Worm (Caenorhabditis elegans): ENCODE data around the gene srh-257.

The srh-257 gene

ce11 chrV:15448865-15449264 is 41.8 kb downstream of the srh-257 start, which contains the start of gene T26H5.14:
Gene T26H5.14 (plus strand): TSS chrV:15449165.
- TF ChIP-seq hmg-4 (GFP tag; optimal IDR thresholded peaks at IDR 0.05) (no peak), ceh-13 (GFP tag; optimal IDR thresholded peaks at IDR 0.05) (no peak), tbx-11 (GFP tag; IDR thresholded peaks at IDR 0.05) (no peak), F13C5.2 (tag; optimal IDR thresholded peaks at IDR 0.05) (no peak), ets-7 (tag; optimal IDR thresholded peaks at IDR 0.05) (no peak), aly-1 (tag; optimal IDR thresholded peaks at IDR 0.05) (no peak), sea-1 (GFP tag; conservative IDR thresholded peaks at IDR 0.05) (no peak), B0310.2 (tag; optimal IDR thresholded peaks at IDR 0.05) (no peak), hnd-1 (tag; optimal IDR thresholded peaks at IDR 0.05) (no peak), scrt-1 (GFP tag; IDR thresholded peaks at IDR 0.05) (no peak), pes-1 (GFP tag; IDR thresholded peaks at IDR 0.05) (no peak), hmbx-1 (tag; optimal IDR thresholded peaks at IDR 0.05) (no peak), flt-1 (GFP tag; IDR thresholded peaks at IDR 0.05) (no peak)

ce11 chrV:15451421-15451820 is 44.4 kb downstream of the srh-257 start, which contains the start of gene srw-33:
Gene srw-33 (minus strand): TSS chrV:15451521.
- TF ChIP-seq scrt-1 (GFP tag; IDR thresholded peaks at IDR 0.05) (no peak), sea-1 (GFP tag; conservative IDR thresholded peaks at IDR 0.05) (no peak), tra-4 (tag; optimal IDR thresholded peaks at IDR 0.05) (no peak)

ce11 chrV:15454322-15454721 is 47.3 kb downstream of the srh-257 start:
- TF ChIP-seq ceh-36 (tag; optimal IDR thresholded peaks at IDR 0.05) = no peak
- no peak for TF ChIP-seq ama-1 (optimal IDR thresholded peaks at IDR 0.05)
- no peak for TF ChIP-seq hmbx-1 (tag; optimal IDR thresholded peaks at IDR 0.05)
- no peak for TF ChIP-seq ceh-13 (GFP tag; optimal IDR thresholded peaks at IDR 0.05)
- TF ChIP-seq hmg-4 (GFP tag; optimal IDR thresholded peaks at IDR 0.05) = no peak
- no peak for TF ChIP-seq tra-4 (tag; optimal IDR thresholded peaks at IDR 0.05)
- TF ChIP-seq aly-1 (tag; optimal IDR thresholded peaks at IDR 0.05) = no peak
- no peak for TF ChIP-seq sea-1 (GFP tag; conservative IDR thresholded peaks at IDR 0.05)
- TF ChIP-seq B0310.2 (tag; optimal IDR thresholded peaks at IDR 0.05) = no peak
- TF ChIP-seq tbx-11 (GFP tag; IDR thresholded peaks at IDR 0.05) = no peak
- TF ChIP-seq tbx-37 (GFP tag; conservative IDR thresholded peaks at IDR 0.05) = no peak
- no peak for TF ChIP-seq hnd-1 (tag; optimal IDR thresholded peaks at IDR 0.05)

ce11 chrV:15459088-15459487 is 52.1 kb downstream of the srh-257 start, which contains the start of gene str-71:
Gene str-71 (minus strand): TSS chrV:15459188.
- TF ChIP-seq pes-1 (GFP tag; IDR thresholded peaks at IDR 0.05) (no peak), aly-1 (tag; optimal IDR thresholded peaks at IDR 0.05) (no peak)

Data from whole organism, early embryonic.